ENCODE assay signal across 1 fruit fly cellular context in genomic region chrX:16587021-16587667, dm6.
A peak's percentile ranks its signal among the peaks of the same experiment; 100 is the strongest.
TF ChIP-seq lines count a peak whose summit lies in the region.

Gene CanA-14F (minus strand): TSS chrX:16587172.

TF ChIP-seq in whole organism, embryonic, 481 proteins besides CTCF, POLR2A, EP300 and RAD21 (continued from another document):
- TF ChIP-seq Dref (GFP tag; IDR thresholded peaks at IDR 0.05; lab: Robert Waterston, UW) (peak; percentile 78), CG7987 (GFP tag; optimal IDR thresholded peaks at IDR 0.05; lab: Kevin White, UChicago) (no peak), CG14860 (GFP tag; IDR thresholded peaks at IDR 0.05; lab: Robert Waterston, UW; ENCODE audit: partially characterized antibody) (peak; percentile 68), kni (GFP tag; optimal IDR thresholded peaks at IDR 0.05; lab: Kevin White, UChicago) (no peak), CG18262 (tag; optimal IDR thresholded peaks at IDR 0.05; lab: Kevin White, UChicago) (peak; percentile 2), Hmr (GFP tag; optimal IDR thresholded peaks at IDR 0.05; lab: Kevin White, UChicago) (no peak), Sry-δ (GFP tag; optimal IDR thresholded peaks at IDR 0.05; lab: Kevin White, UChicago) (peak; percentile 73), stwl (tag; optimal IDR thresholded peaks at IDR 0.05; lab: Kevin White, UChicago) (peak; percentile 67), GATAe (GFP tag; conservative IDR thresholded peaks at IDR 0.05; lab: Robert Waterston, UW) (no peak), knrl (GFP tag; IDR thresholded peaks at IDR 0.05; lab: Robert Waterston, UW; ENCODE audit: partially characterized antibody) (peak; percentile 61; the same call in 2 of the 3 replicates), Mrtf (GFP tag; IDR thresholded peaks at IDR 0.05; lab: Robert Waterston, UW) (no peak), slou (GFP tag; optimal IDR thresholded peaks at IDR 0.05; lab: Kevin White, UChicago) (no peak), CG17385 (GFP tag; optimal IDR thresholded peaks at IDR 0.05; lab: Kevin White, UChicago) (no peak), zen2 (GFP tag; IDR thresholded peaks at IDR 0.05; lab: Robert Waterston, UW; ENCODE audit: partially characterized antibody) (peak; percentile 57; the same call in 2 of the 3 replicates), inv (GFP tag; IDR thresholded peaks at IDR 0.05; lab: Robert Waterston, UW; ENCODE audit: partially characterized antibody) (peak; percentile 53), vnd (GFP tag; IDR thresholded peaks at IDR 0.05; lab: Robert Waterston, UW; ENCODE audit: partially characterized antibody) (peak; percentile 55; the same call in 2 of the 3 replicates), CG12942 (GFP tag; optimal IDR thresholded peaks at IDR 0.05; lab: Kevin White, UChicago) (no peak), CG30431 (GFP tag; optimal IDR thresholded peaks at IDR 0.05; lab: Kevin White, UChicago) (no peak), CG10979 (tag; optimal IDR thresholded peaks at IDR 0.05; lab: Kevin White, UChicago) (no peak), grn (GFP tag; optimal IDR thresholded peaks at IDR 0.05; lab: Kevin White, UChicago) (no peak), CG3838 (GFP tag; optimal IDR thresholded peaks at IDR 0.05; lab: Kevin White, UChicago) (no peak), ham (GFP tag; IDR thresholded peaks at IDR 0.05; lab: Robert Waterston, UW) (no peak), Ssrp (tag; optimal IDR thresholded peaks at IDR 0.05; lab: Kevin White, UChicago) (no peak), slbo (GFP tag; IDR thresholded peaks at IDR 0.05; lab: Robert Waterston, UW) (peak; percentile 27; the same call in 1 of the 2 replicates), mam (GFP tag; optimal IDR thresholded peaks at IDR 0.05; lab: Kevin White, UChicago) (no peak), Myb (GFP tag; optimal IDR thresholded peaks at IDR 0.05; lab: Kevin White, UChicago) (peak; percentile 66), al (GFP tag; IDR thresholded peaks at IDR 0.05; lab: Robert Waterston, UW) (0 out of 2 replicates have a peak, but pooled peaks have one; percentile 5), CG13287 (GFP tag; IDR thresholded peaks at IDR 0.05; lab: Robert Waterston, UW; ENCODE audit: partially characterized antibody) (peak; percentile 58), Mes4 (GFP tag; optimal IDR thresholded peaks at IDR 0.05; lab: Kevin White, UChicago) (no peak), CG12155 (GFP tag; optimal IDR thresholded peaks at IDR 0.05; lab: Kevin White, UChicago) (no peak), h (optimal IDR thresholded peaks at IDR 0.05; lab: Kevin White, UChicago) (no peak), az2 (GFP tag; optimal IDR thresholded peaks at IDR 0.05; lab: Kevin White, UChicago) (peak; percentile 4), phol (tag; optimal IDR thresholded peaks at IDR 0.05; lab: Kevin White, UChicago) (peak; percentile 5), ab (GFP tag; optimal IDR thresholded peaks at IDR 0.05; lab: Kevin White, UChicago) (no peak), chinmo (GFP tag; IDR thresholded peaks at IDR 0.05; lab: Robert Waterston, UW; ENCODE audit: partially characterized antibody) (0 out of 4 replicates have a peak, but pooled peaks have one; percentile 61), Doc3 (GFP tag; IDR thresholded peaks at IDR 0.05; lab: Robert Waterston, UW; ENCODE audit: partially characterized antibody) (0 out of 3 replicates have a peak, but pooled peaks have one; percentile 32), Scr (GFP tag; IDR thresholded peaks at IDR 0.05; lab: Robert Waterston, UW; ENCODE audit: partially characterized antibody) (peak; percentile 52), Rfx (GFP tag; IDR thresholded peaks at IDR 0.05; lab: Robert Waterston, UW) (0 out of 2 replicates have a peak, but pooled peaks have one; percentile 15), Ada2b (GFP tag; IDR thresholded peaks at IDR 0.05; lab: Robert Waterston, UW) (no peak), CG34224 (GFP tag; IDR thresholded peaks at IDR 0.05; lab: Robert Waterston, UW; ENCODE audit: partially characterized antibody) (peak; percentile 50; the same call in 2 of the 3 replicates), CG6791 (GFP tag; IDR thresholded peaks at IDR 0.05; lab: Robert Waterston, UW; ENCODE audit: partially characterized antibody) (peak; percentile 79), CG2199 (GFP tag; IDR thresholded peaks at IDR 0.05; lab: Robert Waterston, UW) (no peak), nau (GFP tag; optimal IDR thresholded peaks at IDR 0.05; lab: Kevin White, UChicago) (no peak), gem (tag; optimal IDR thresholded peaks at IDR 0.05; lab: Kevin White, UChicago) (peak; percentile 19), p53 (GFP tag; optimal IDR thresholded peaks at IDR 0.05; lab: Kevin White, UChicago) (no peak), unc-4 (GFP tag; IDR thresholded peaks at IDR 0.05; lab: Robert Waterston, UW; ENCODE audit: partially characterized antibody) (peak; percentile 52; the same call in 1 of the 2 replicates), CG9797 (GFP tag; optimal IDR thresholded peaks at IDR 0.05; lab: Kevin White, UChicago) (peak; percentile 48), ap (GFP tag; IDR thresholded peaks at IDR 0.05; lab: Robert Waterston, UW) (no peak), YL-1 (GFP tag; optimal IDR thresholded peaks at IDR 0.05; lab: Kevin White, UChicago) (no peak), hbn (GFP tag; IDR thresholded peaks at IDR 0.05; lab: Robert Waterston, UW; ENCODE audit: partially characterized antibody) (peak; percentile 52; the same call in 1 of the 2 replicates), CG15514 (GFP tag; optimal IDR thresholded peaks at IDR 0.05; lab: Kevin White, UChicago) (peak; percentile 55), lmd (GFP tag; IDR thresholded peaks at IDR 0.05; lab: Robert Waterston, UW) (no peak), CG30403 (GFP tag; optimal IDR thresholded peaks at IDR 0.05; lab: Kevin White, UChicago) (peak; percentile 23), bbx (GFP tag; IDR thresholded peaks at IDR 0.05; lab: Robert Waterston, UW; ENCODE audit: partially characterized antibody) (peak; percentile 71), ato (GFP tag; IDR thresholded peaks at IDR 0.05; lab: Robert Waterston, UW; ENCODE audit: partially characterized antibody) (peak; percentile 64; the same call in 1 of the 2 replicates), CG11696 (GFP tag; IDR thresholded peaks at IDR 0.05; lab: Robert Waterston, UW) (no peak), nerfin-2 (GFP tag; IDR thresholded peaks at IDR 0.05; lab: Robert Waterston, UW; ENCODE audit: partially characterized antibody) (peak; percentile 61), CG14710 (tag; optimal IDR thresholded peaks at IDR 0.05; lab: Kevin White, UChicago) (peak; percentile 26), Nf-YC (tag; optimal IDR thresholded peaks at IDR 0.05; lab: Kevin White, UChicago) (peak; percentile 14), row (GFP tag; IDR thresholded peaks at IDR 0.05; lab: Robert Waterston, UW) (peak; percentile 51; the same call in 2 of the 3 replicates), tna (GFP tag; IDR thresholded peaks at IDR 0.05; lab: Robert Waterston, UW; ENCODE audit: partially characterized antibody) (peak; percentile 79), CG9817 (tag; optimal IDR thresholded peaks at IDR 0.05; lab: Kevin White, UChicago) (peak; percentile 42), Opbp (GFP tag; IDR thresholded peaks at IDR 0.05; lab: Robert Waterston, UW; ENCODE audit: partially characterized antibody) (peak; percentile 79), sna (GFP tag; IDR thresholded peaks at IDR 0.05; lab: Robert Waterston, UW; ENCODE audit: partially characterized antibody) (peak; percentile 64), Max (GFP tag; optimal IDR thresholded peaks at IDR 0.05; lab: Kevin White, UChicago) (no peak), Optix (GFP tag; IDR thresholded peaks at IDR 0.05; lab: Robert Waterston, UW) (no peak), Hsf (GFP tag; optimal IDR thresholded peaks at IDR 0.05; lab: Kevin White, UChicago) (no peak), mld (GFP tag; IDR thresholded peaks at IDR 0.05; lab: Robert Waterston, UW; ENCODE audit: partially characterized antibody) (peak; percentile 65; the same call in 1 of the 3 replicates), Dp (GFP tag; optimal IDR thresholded peaks at IDR 0.05; lab: Kevin White, UChicago) (peak; percentile 21), lov (optimal IDR thresholded peaks at IDR 0.05; lab: Kevin White, UChicago) (no peak), lov (GFP tag; IDR thresholded peaks at IDR 0.05; lab: Robert Waterston, UW) (0 out of 3 replicates have a peak, but pooled peaks have one; percentile 20), CG2875 (GFP tag; optimal IDR thresholded peaks at IDR 0.05; lab: Kevin White, UChicago) (no peak), CG13775 (GFP tag; optimal IDR thresholded peaks at IDR 0.05; lab: Kevin White, UChicago) (no peak), insv (GFP tag; optimal IDR thresholded peaks at IDR 0.05; lab: Kevin White, UChicago) (peak; percentile 78 to 97), CG11560 (tag; IDR thresholded peaks at IDR 0.05; lab: Robert Waterston, UW) (peak; percentile 70; the same call in 2 of the 3 replicates), her (GFP tag; optimal IDR thresholded peaks at IDR 0.05; lab: Kevin White, UChicago) (no peak), CG1603 (tag; optimal IDR thresholded peaks at IDR 0.05; lab: Kevin White, UChicago) (peak; percentile 39), stc (GFP tag; IDR thresholded peaks at IDR 0.05; lab: Robert Waterston, UW) (no peak), Atf6 (GFP tag; IDR thresholded peaks at IDR 0.05; lab: Robert Waterston, UW) (no peak), CG13894 (tag; optimal IDR thresholded peaks at IDR 0.05; lab: Kevin White, UChicago) (peak; percentile 1), Med (GFP tag; lab: Kevin White, UChicago) (peak; percentile 69), MBD-R2 (GFP tag; IDR thresholded peaks at IDR 0.05; lab: Robert Waterston, UW) (peak; percentile 28; the same call in 1 of the 2 replicates), Dll (GFP tag; IDR thresholded peaks at IDR 0.05; lab: Robert Waterston, UW; ENCODE audit: partially characterized antibody) (peak; percentile 14; the same call in 1 of the 4 replicates), CG8281 (tag; optimal IDR thresholded peaks at IDR 0.05; lab: Kevin White, UChicago) (no peak), CG8290 (GFP tag; optimal IDR thresholded peaks at IDR 0.05; lab: Kevin White, UChicago) (no peak), CG8290 (tag; optimal IDR thresholded peaks at IDR 0.05; lab: Kevin White, UChicago) (peak in 1 of 2 experiments; percentile 22), CG9932 (GFP tag; IDR thresholded peaks at IDR 0.05; lab: Robert Waterston, UW) (peak; percentile 46; the same call in 1 of the 2 replicates), Camta (GFP tag; optimal IDR thresholded peaks at IDR 0.05; lab: Kevin White, UChicago) (no peak), CG8089 (GFP tag; optimal IDR thresholded peaks at IDR 0.05; lab: Kevin White, UChicago) (no peak), HLH4C (GFP tag; IDR thresholded peaks at IDR 0.05; lab: Robert Waterston, UW; ENCODE audit: partially characterized antibody) (peak; percentile 72), CG34376 (GFP tag; optimal IDR thresholded peaks at IDR 0.05; lab: Kevin White, UChicago) (no peak), CG2120 (GFP tag; optimal IDR thresholded peaks at IDR 0.05; lab: Kevin White, UChicago) (peak; percentile 21), CoRest (tag; optimal IDR thresholded peaks at IDR 0.05; lab: Kevin White, UChicago) (peak; percentile 22), CG4617 (GFP tag; optimal IDR thresholded peaks at IDR 0.05; lab: Kevin White, UChicago; ENCODE audit: borderline replicate concordance) (no peak), amos (GFP tag; IDR thresholded peaks at IDR 0.05; lab: Robert Waterston, UW; ENCODE audit: partially characterized antibody) (peak; percentile 66; the same call in 1 of the 2 replicates), Ets97D (GFP tag; optimal IDR thresholded peaks at IDR 0.05; lab: Kevin White, UChicago) (peak; percentile 9), cad (GFP tag; optimal IDR thresholded peaks at IDR 0.05; lab: Kevin White, UChicago) (no peak), CG17361 (GFP tag; IDR thresholded peaks at IDR 0.05; lab: Robert Waterston, UW) (0 out of 3 replicates have a peak, but pooled peaks have one; percentile 38), MESR4 (GFP tag; optimal IDR thresholded peaks at IDR 0.05; lab: Kevin White, UChicago) (peak; percentile 47), corto (GFP tag; optimal IDR thresholded peaks at IDR 0.05; lab: Kevin White, UChicago) (no peak), CG8388 (GFP tag; optimal IDR thresholded peaks at IDR 0.05; lab: Kevin White, UChicago) (no peak), CG10959 (GFP tag; IDR thresholded peaks at IDR 0.05; lab: Robert Waterston, UW) (no peak), Fer3 (tag; optimal IDR thresholded peaks at IDR 0.05; lab: Kevin White, UChicago) (no peak), hb (GFP tag; IDR thresholded peaks at IDR 0.05; lab: Robert Waterston, UW; ENCODE audit: partially characterized antibody) (peak; percentile 73; the same call in 2 of the 3 replicates), gfzf (GFP tag; optimal IDR thresholded peaks at IDR 0.05; lab: Kevin White, UChicago) (peak; percentile 53), CG16779 (GFP tag; IDR thresholded peaks at IDR 0.05; lab: Robert Waterston, UW) (no peak), Ptx1 (GFP tag; IDR thresholded peaks at IDR 0.05; lab: Robert Waterston, UW) (no peak), E2f2 (GFP tag; IDR thresholded peaks at IDR 0.05; lab: Robert Waterston, UW) (peak; percentile 20; the same call in 1 of the 2 replicates), Bgb (GFP tag; IDR thresholded peaks at IDR 0.05; lab: Robert Waterston, UW; ENCODE audit: partially characterized antibody) (peak; percentile 73), nom (GFP tag; optimal IDR thresholded peaks at IDR 0.05; lab: Kevin White, UChicago) (no peak)
